Comparison of ENCODE assay signal across 8 worm cellular contexts in the genomic region with DNA sequence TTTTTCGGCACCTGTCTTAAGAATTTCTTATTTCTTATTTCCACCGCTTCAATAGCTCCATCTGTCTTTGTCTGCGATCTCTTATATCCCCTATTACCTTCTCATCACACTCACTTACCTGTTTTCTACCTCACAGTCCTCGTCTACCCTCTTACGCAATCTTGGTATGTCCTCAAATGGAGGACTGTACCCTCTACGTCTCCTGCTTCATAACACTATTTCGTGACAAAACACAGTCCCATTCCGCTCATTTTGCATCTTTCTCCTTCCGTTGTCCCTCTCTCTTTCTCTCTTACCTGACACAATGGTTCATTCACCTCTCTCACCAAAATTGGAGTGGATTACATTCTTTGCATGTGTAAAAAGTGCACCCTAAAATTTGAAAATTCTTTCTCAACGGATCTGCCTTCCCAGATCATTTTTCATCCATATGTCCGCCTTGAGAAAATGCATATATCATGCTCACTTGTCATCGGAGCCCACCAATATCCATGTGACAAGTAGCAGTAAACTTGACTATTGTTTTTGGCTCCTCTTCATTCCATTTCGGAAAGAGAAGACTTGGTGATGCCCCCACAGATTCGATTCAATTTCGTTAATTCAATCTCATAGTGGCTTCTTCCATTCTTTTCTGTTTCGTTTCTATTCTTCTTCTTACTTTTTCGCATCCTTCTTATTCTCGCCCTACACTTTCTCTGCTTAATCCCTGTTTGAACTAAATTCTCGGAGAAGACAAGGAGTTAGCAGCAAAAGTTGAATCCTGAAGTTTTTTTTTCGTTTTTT.
TF ChIP-seq lines count a peak whose summit lies in the region.

No protein-coding gene starts in this region.

TF ChIP-seq in whole organism, L1 larva, 84 proteins besides CTCF, POLR2A, EP300 and RAD21 (continues in another document):
- TF ChIP-seq Y116A8C.19 (tag; optimal IDR thresholded peaks at IDR 0.05; lab: Kevin White, UChicago; ENCODE audit: borderline replicate concordance) = no peak
- no peak for TF ChIP-seq irx-1 (tag; optimal IDR thresholded peaks at IDR 0.05; lab: Kevin White, UChicago)
- peak; percentile 30 for TF ChIP-seq fkh-10 (GFP tag; optimal IDR thresholded peaks at IDR 0.05; lab: Kevin White, UChicago)
- TF ChIP-seq snu-23 (GFP tag; optimal IDR thresholded peaks at IDR 0.05; lab: Kevin White, UChicago) = peak; percentile 10
- peak; percentile 53 for TF ChIP-seq blmp-1 (tag; optimal IDR thresholded peaks at IDR 0.05; lab: Kevin White, UChicago)
- peak; percentile 50 for TF ChIP-seq lin-14 (GFP tag; optimal IDR thresholded peaks at IDR 0.05; lab: Kevin White, UChicago)
- TF ChIP-seq nhr-84 (tag; optimal IDR thresholded peaks at IDR 0.05; lab: Kevin White, UChicago) = no peak
- TF ChIP-seq nhr-85 (tag; lab: Kevin White, UChicago) = peak; percentile 81
- TF ChIP-seq nhr-28 (tag; optimal IDR thresholded peaks at IDR 0.05; lab: Kevin White, UChicago) = no peak
- peak; percentile 5 for TF ChIP-seq mep-1 (tag; optimal IDR thresholded peaks at IDR 0.05; lab: Kevin White, UChicago)

TF ChIP-seq in whole organism, L2 larva, 48 proteins besides CTCF, POLR2A, EP300 and RAD21:
- TF ChIP-seq crh-2 (tag; optimal IDR thresholded peaks at IDR 0.05; lab: Kevin White, UChicago) (no peak), R02D3.7 (tag; optimal IDR thresholded peaks at IDR 0.05; lab: Kevin White, UChicago) (no peak), zag-1 (tag; optimal IDR thresholded peaks at IDR 0.05; lab: Kevin White, UChicago) (peak; percentile 18), unc-55 (GFP tag; optimal IDR thresholded peaks at IDR 0.05; lab: Kevin White, UChicago) (peak; percentile 33), nhr-129 (tag; optimal IDR thresholded peaks at IDR 0.05; lab: Kevin White, UChicago) (peak; percentile 24)

TF ChIP-seq in whole organism, L3 larva, 47 proteins besides CTCF, POLR2A, EP300 and RAD21:
- no peak for TF ChIP-seq pha-4 (tag; optimal IDR thresholded peaks at IDR 0.05; lab: Kevin White, UChicago)
- peak; percentile 18 for TF ChIP-seq fkh-10 (GFP tag; optimal IDR thresholded peaks at IDR 0.05; lab: Kevin White, UChicago)
- peak; percentile 20 for TF ChIP-seq nhr-25 (tag; optimal IDR thresholded peaks at IDR 0.05; lab: Kevin White, UChicago)
- TF ChIP-seq hmg-11 (tag; optimal IDR thresholded peaks at IDR 0.05; lab: Kevin White, UChicago) = peak; percentile 19
- TF ChIP-seq lin-15B (tag; optimal IDR thresholded peaks at IDR 0.05; lab: Kevin White, UChicago) = no peak
- TF ChIP-seq ztf-4 (tag; optimal IDR thresholded peaks at IDR 0.05; lab: Kevin White, UChicago) = no peak
- TF ChIP-seq elt-2 (tag; optimal IDR thresholded peaks at IDR 0.05; lab: Kevin White, UChicago) = no peak

TF ChIP-seq in whole organism, L4 larva, 104 proteins besides CTCF, POLR2A, EP300 and RAD21:
- peak; percentile 23 for TF ChIP-seq ces-1 (GFP tag; optimal IDR thresholded peaks at IDR 0.05; lab: Kevin White, UChicago)
- no peak for TF ChIP-seq F10B5.3 (tag; optimal IDR thresholded peaks at IDR 0.05; lab: Kevin White, UChicago)
- TF ChIP-seq Y105C5A.15 (GFP tag; IDR thresholded peaks at IDR 0.05; lab: Robert Waterston, UW) = no peak
- no peak for TF ChIP-seq nhr-42 (GFP tag; IDR thresholded peaks at IDR 0.05; lab: Robert Waterston, UW)
- TF ChIP-seq zfp-3 (GFP tag; conservative IDR thresholded peaks at IDR 0.05; lab: Robert Waterston, UW) = no peak
- TF ChIP-seq mxl-3 (GFP tag; optimal IDR thresholded peaks at IDR 0.05; lab: Kevin White, UChicago) = no peak
- no peak for TF ChIP-seq T26A8.4 (GFP tag; IDR thresholded peaks at IDR 0.05; lab: Robert Waterston, UW)
- TF ChIP-seq nhr-28 (tag; optimal IDR thresholded peaks at IDR 0.05; lab: Kevin White, UChicago) = no peak
- peak in 1 of 2 experiments; percentile 8 for TF ChIP-seq lsy-2 (tag; optimal IDR thresholded peaks at IDR 0.05; lab: Kevin White, UChicago)

TF ChIP-seq in whole organism, early embryonic, 17 proteins besides CTCF, POLR2A, EP300 and RAD21 (continues in another document):
- TF ChIP-seq scrt-1 (GFP tag; IDR thresholded peaks at IDR 0.05; lab: Robert Waterston, UW) (no peak), ama-1 (optimal IDR thresholded peaks at IDR 0.05; lab: Kevin White, UChicago) (no peak), aly-1 (tag; optimal IDR thresholded peaks at IDR 0.05; lab: Kevin White, UChicago) (peak; percentile 52), tra-4 (tag; optimal IDR thresholded peaks at IDR 0.05; lab: Kevin White, UChicago) (no peak), flt-1 (GFP tag; IDR thresholded peaks at IDR 0.05; lab: Robert Waterston, UW) (no peak), hmg-4 (GFP tag; optimal IDR thresholded peaks at IDR 0.05; lab: Kevin White, UChicago) (peak; percentile 13), F13C5.2 (tag; optimal IDR thresholded peaks at IDR 0.05; lab: Kevin White, UChicago) (no peak), sea-1 (GFP tag; conservative IDR thresholded peaks at IDR 0.05; lab: Robert Waterston, UW) (no peak), ets-7 (tag; optimal IDR thresholded peaks at IDR 0.05; lab: Kevin White, UChicago) (peak; percentile 31), ceh-13 (GFP tag; optimal IDR thresholded peaks at IDR 0.05; lab: Kevin White, UChicago) (no peak), hmbx-1 (tag; optimal IDR thresholded peaks at IDR 0.05; lab: Kevin White, UChicago) (no peak), tbx-37 (GFP tag; conservative IDR thresholded peaks at IDR 0.05; lab: Robert Waterston, UW) (no peak), pes-1 (GFP tag; IDR thresholded peaks at IDR 0.05; lab: Robert Waterston, UW) (no peak), ceh-36 (tag; optimal IDR thresholded peaks at IDR 0.05; lab: Kevin White, UChicago) (no peak)

TF ChIP-seq in whole organism, late embryonic, 69 proteins besides CTCF, POLR2A, EP300 and RAD21:
- TF ChIP-seq fkh-10 (GFP tag; optimal IDR thresholded peaks at IDR 0.05; lab: Kevin White, UChicago) (peak; percentile 20), ref-2 (tag; optimal IDR thresholded peaks at IDR 0.05; lab: Kevin White, UChicago) (peak; percentile 59), sdc-2 (tag; optimal IDR thresholded peaks at IDR 0.05; lab: Kevin White, UChicago) (no peak), unc-42 (tag; optimal IDR thresholded peaks at IDR 0.05; lab: Kevin White, UChicago) (peak; percentile 98)

TF ChIP-seq in whole organism, mixed stage, embryonic, 35 proteins besides CTCF, POLR2A, EP300 and RAD21:
- TF ChIP-seq bed-3 (GFP tag; optimal IDR thresholded peaks at IDR 0.05; lab: Kevin White, UChicago) (no peak), nhr-2 (tag; optimal IDR thresholded peaks at IDR 0.05; lab: Kevin White, UChicago) (peak; percentile 99), cnd-1 (tag; optimal IDR thresholded peaks at IDR 0.05; lab: Kevin White, UChicago) (peak; percentile 34), drap-1 (GFP tag; optimal IDR thresholded peaks at IDR 0.05; lab: Kevin White, UChicago) (no peak), ceh-39 (tag; optimal IDR thresholded peaks at IDR 0.05; lab: Kevin White, UChicago) (peak; percentile 1), nhr-28 (tag; optimal IDR thresholded peaks at IDR 0.05; lab: Kevin White, UChicago) (no peak), hlh-1 (tag; optimal IDR thresholded peaks at IDR 0.05; lab: Kevin White, UChicago) (no peak), nhr-12 (tag; optimal IDR thresholded peaks at IDR 0.05; lab: Kevin White, UChicago) (no peak), elt-1 (tag; optimal IDR thresholded peaks at IDR 0.05; lab: Kevin White, UChicago; ENCODE audit: borderline replicate concordance, insufficient read depth) (no peak), zip-8 (tag; optimal IDR thresholded peaks at IDR 0.05; lab: Kevin White, UChicago) (peak; percentile 69), mls-2 (tag; optimal IDR thresholded peaks at IDR 0.05; lab: Kevin White, UChicago) (peak; percentile 30), ces-1 (GFP tag; optimal IDR thresholded peaks at IDR 0.05; lab: Kevin White, UChicago) (peak; percentile 98), flh-1 (GFP tag; optimal IDR thresholded peaks at IDR 0.05; lab: Kevin White, UChicago) (no peak), blmp-1 (tag; optimal IDR thresholded peaks at IDR 0.05; lab: Kevin White, UChicago) (no peak)

TF ChIP-seq in whole organism, young adult, 124 proteins besides CTCF, POLR2A, EP300 and RAD21:
- no peak for TF ChIP-seq attf-3 (GFP tag; conservative IDR thresholded peaks at IDR 0.05; lab: Robert Waterston, UW)
- TF ChIP-seq dpff-1 (tag; optimal IDR thresholded peaks at IDR 0.05; lab: Kevin White, UChicago) = no peak
- TF ChIP-seq hmg-20 (GFP tag; IDR thresholded peaks at IDR 0.05; lab: Robert Waterston, UW) = no peak
- TF ChIP-seq hmg-1.2 (GFP tag; IDR thresholded peaks at IDR 0.05; lab: Robert Waterston, UW) = peak; percentile 22; the same call in 1 of the 2 replicates
- no peak for TF ChIP-seq madf-6 (GFP tag; IDR thresholded peaks at IDR 0.05; lab: Robert Waterston, UW)
- no peak for TF ChIP-seq pha-4 (tag; optimal IDR thresholded peaks at IDR 0.05; lab: Kevin White, UChicago)
- TF ChIP-seq ekl-4 (GFP tag; IDR thresholded peaks at IDR 0.05; lab: Robert Waterston, UW) = no peak
